Worm (Caenorhabditis elegans) whole organism, L1 larva: ENCODE measurements around the gene srh-83.
A peak's percentile ranks its signal among the peaks of the same experiment; 100 is the strongest.

Experiments
- C04F5.9 ChIP-seq: sonication (generic microtip); optimal IDR thresholded peaks from 2 replicates; lab custom pipeline; 2016; ENCODE audit warnings: missing genetic modification characterization, missing compliant biosample characterization
- C16A3.4 ChIP-seq: fragments of 150-350 bp; optimal IDR thresholded peaks from 2 replicates; lab custom pipeline; 2014; ENCODE audit warnings: missing biosample characterization, missing genetic modification characterization
- C34B4.2 ChIP-seq: sonication (generic microtip); optimal IDR thresholded peaks from 2 replicates; lab custom pipeline; 2017; ENCODE audit warnings: mild to moderate bottlenecking, missing genetic modification characterization, missing compliant biosample characterization
- F16B12.6 ChIP-seq: fragments of 150-350 bp; optimal IDR thresholded peaks from 2 replicates; lab custom pipeline; 2014; ENCODE audit warnings: missing biosample characterization, missing genetic modification characterization
- Y116A8C.19 ChIP-seq: sonication (generic microtip); optimal IDR thresholded peaks from 2 replicates; lab custom pipeline; 2016; ENCODE audit warnings: missing compliant biosample characterization, missing genetic modification characterization, borderline replicate concordance
- ceh-82 ChIP-seq, 3 experiments: fragments of 150-350 bp in 1 of 3; sonication (generic microtip) in 2 of 3; optimal IDR thresholded peaks; 2 replicates each; lab custom pipeline; 2014 to 2017; ENCODE audit warnings: missing biosample characterization in 3 of 3, missing genetic modification characterization in 3 of 3
- ceh-88 ChIP-seq: fragments of 200-800 bp; sonication (Bioruptor generic); IDR thresholded peaks from 2 replicates; pipeline ENCODE4 v1.3.6; 2022; ENCODE audit warnings: missing genetic modification characterization, missing compliant biosample characterization
- ces-1 ChIP-seq: fragments of 150-350 bp; optimal IDR thresholded peaks from 2 replicates; lab custom pipeline; 2014; ENCODE audit warnings: missing biosample characterization, missing genetic modification reagents, missing genetic modification characterization
- dsc-1 ChIP-seq: sonication (generic microtip); optimal IDR thresholded peaks from 2 replicates; lab custom pipeline; 2016; ENCODE audit warnings: mild to moderate bottlenecking, missing genetic modification characterization, missing compliant biosample characterization
- efl-1 ChIP-seq, 4 experiments: fragments of 150-350 bp; optimal IDR thresholded peaks in 3 of 4; peaks in 1 of 4; 1 replicate in 1 of 4; 2 replicates in 3 of 4; lab custom pipeline; 2014; ENCODE audit warnings: missing biosample characterization in 2 of 4, missing genetic modification characterization in 2 of 4, missing genetic modification reagents in 2 of 4
- efl-3 ChIP-seq: fragments of 200-800 bp; sonication (Bioruptor generic); optimal IDR thresholded peaks from 2 replicates; lab custom pipeline; 2018; ENCODE audit warnings: mild to moderate bottlenecking, missing genetic modification characterization, missing compliant biosample characterization
- egl-13 ChIP-seq: sonication (generic microtip); optimal IDR thresholded peaks from 2 replicates; lab custom pipeline; 2016; ENCODE audit warnings: missing genotype, missing genetic modification reagents, missing genetic modification characterization, missing compliant biosample characterization
- elt-2 ChIP-seq: sonication (generic microtip); optimal IDR thresholded peaks from 2 replicates; lab custom pipeline; 2016; ENCODE audit warnings: missing genetic modification characterization, mild to moderate bottlenecking, inconsistent platforms, missing compliant biosample characterization, missing genetic modification reagents
- ets-5 ChIP-seq: fragments of 200-800 bp; sonication (Bioruptor generic); IDR thresholded peaks from 2 replicates; pipeline ENCODE4 v1.3.6; 2022; ENCODE audit warnings: missing genetic modification characterization, missing compliant biosample characterization
- fkh-4 ChIP-seq: sonication (generic microtip); optimal IDR thresholded peaks from 2 replicates; lab custom pipeline; 2016; ENCODE audit warnings: missing compliant biosample characterization, missing genetic modification characterization, borderline replicate concordance
- fkh-8 ChIP-seq: sonication (generic microtip); optimal IDR thresholded peaks from 2 replicates; lab custom pipeline; 2016; ENCODE audit warnings: mild to moderate bottlenecking, missing genetic modification characterization, missing compliant biosample characterization
- grh-1 ChIP-seq: fragments of 200-800 bp; sonication (Bioruptor generic); IDR thresholded peaks from 2 replicates; pipeline ENCODE4 v1.3.6; 2022; ENCODE audit warnings: missing genetic modification reagents, missing genetic modification characterization, missing compliant biosample characterization
- hlh-17 ChIP-seq: fragments of 200-800 bp; sonication (Bioruptor generic); optimal IDR thresholded peaks from 2 replicates; lab custom pipeline; 2018; ENCODE audit warnings: missing genetic modification characterization, mild to moderate bottlenecking, missing compliant biosample characterization, moderate library complexity, borderline replicate concordance
- isw-1 ChIP-seq: fragments of 200-800 bp; sonication (Bioruptor generic); IDR thresholded peaks from 2 replicates; pipeline ENCODE4 v1.3.6; 2022; ENCODE audit warnings: missing genetic modification characterization, missing compliant biosample characterization
- lin-13 ChIP-seq: fragments of 150-350 bp; optimal IDR thresholded peaks from 2 replicates; lab custom pipeline; 2014; ENCODE audit warnings: missing biosample characterization, missing genetic modification reagents, missing genetic modification characterization
- lin-14 ChIP-seq: fragments of 200-800 bp; sonication (Bioruptor generic); optimal IDR thresholded peaks from 2 replicates; lab custom pipeline; 2018; ENCODE audit warnings: mild to moderate bottlenecking, missing genetic modification characterization, moderate library complexity, missing compliant biosample characterization
- lir-3 ChIP-seq: sonication (generic microtip); optimal IDR thresholded peaks from 2 replicates; lab custom pipeline; 2016; ENCODE audit warnings: mild to moderate bottlenecking, missing genetic modification characterization, moderate library complexity, missing compliant biosample characterization; ENCODE audit not compliant: poor library complexity
- mab-9 ChIP-seq: fragments of 200-800 bp; sonication (Bioruptor generic); IDR thresholded peaks from 2 replicates; pipeline ENCODE4 v1.3.6; 2022; ENCODE audit warnings: missing genetic modification reagents, missing genetic modification characterization, missing compliant biosample characterization
- nhr-19 ChIP-seq: fragments of 200-800 bp; sonication (Bioruptor generic); conservative IDR thresholded peaks from 2 replicates; pipeline ENCODE4 v1.3.6; 2022; ENCODE audit warnings: missing genetic modification characterization, missing compliant biosample characterization
- nhr-20 ChIP-seq: sonication (generic microtip); optimal IDR thresholded peaks from 2 replicates; lab custom pipeline; 2016; ENCODE audit warnings: mild to moderate bottlenecking, missing genetic modification characterization, missing compliant biosample characterization
- nhr-237 ChIP-seq: fragments of 150-350 bp; optimal IDR thresholded peaks from 2 replicates; lab custom pipeline; 2014; ENCODE audit warnings: missing biosample characterization, missing genetic modification characterization
- nhr-28 ChIP-seq: fragments of 150-350 bp; optimal IDR thresholded peaks from 2 replicates; lab custom pipeline; 2014; ENCODE audit warnings: missing biosample characterization, missing genetic modification characterization
- nhr-47 ChIP-seq: sonication (generic microtip); optimal IDR thresholded peaks from 2 replicates; lab custom pipeline; 2016; ENCODE audit warnings: mild to moderate bottlenecking, missing genetic modification characterization, moderate library complexity, missing compliant biosample characterization
- nhr-71 ChIP-seq: sonication (generic microtip); optimal IDR thresholded peaks from 2 replicates; lab custom pipeline; 2016; ENCODE audit warnings: mild to moderate bottlenecking, missing genetic modification characterization, moderate library complexity, missing compliant biosample characterization
- nhr-84 ChIP-seq: sonication (generic microtip); optimal IDR thresholded peaks from 2 replicates; lab custom pipeline; 2017; ENCODE audit warnings: missing biosample characterization, missing genetic modification characterization
- pax-3 ChIP-seq: fragments of 200-800 bp; sonication (Bioruptor generic); optimal IDR thresholded peaks from 2 replicates; lab custom pipeline; 2018; ENCODE audit warnings: mild to moderate bottlenecking, missing genetic modification characterization, moderate library complexity, missing compliant biosample characterization
- snpc-4 ChIP-seq: fragments of 150-350 bp; optimal IDR thresholded peaks from 2 replicates; lab custom pipeline; 2014; ENCODE audit warnings: missing biosample characterization, missing genetic modification characterization
- snu-23 ChIP-seq: sonication (generic microtip); optimal IDR thresholded peaks from 2 replicates; lab custom pipeline; 2016; ENCODE audit warnings: missing genetic modification characterization, missing compliant biosample characterization
- sox-4 ChIP-seq: sonication (generic microtip); optimal IDR thresholded peaks from 2 replicates; lab custom pipeline; 2016; ENCODE audit warnings: missing genetic modification characterization, missing compliant biosample characterization
- tlp-1 ChIP-seq: fragments of 150-350 bp; optimal IDR thresholded peaks from 2 replicates; lab custom pipeline; 2014; ENCODE audit warnings: missing biosample characterization, missing genetic modification characterization
- vab-15 ChIP-seq: sonication (generic microtip); optimal IDR thresholded peaks from 2 replicates; lab custom pipeline; 2017; ENCODE audit warnings: missing genotype, mild to moderate bottlenecking, missing genetic modification characterization, missing compliant biosample characterization
- zag-1 ChIP-seq: fragments of 150-350 bp; optimal IDR thresholded peaks from 2 replicates; lab custom pipeline; 2014; ENCODE audit warnings: missing biosample characterization, missing genetic modification characterization
- zip-4 ChIP-seq: fragments of 200-800 bp; sonication (Bioruptor generic); optimal IDR thresholded peaks from 2 replicates; lab custom pipeline; 2018; ENCODE audit warnings: mild to moderate bottlenecking, missing genetic modification characterization, moderate library complexity, missing compliant biosample characterization
- ztf-4 ChIP-seq: fragments of 150-350 bp; optimal IDR thresholded peaks from 2 replicates; lab custom pipeline; 2014; ENCODE audit warnings: missing biosample characterization, missing genetic modification characterization

Gene srh-83

ce11 chrV:7140368-7140767 lies 23.9 kb upstream of the srh-83 start:
- peak; percentile 14 for TF ChIP-seq nhr-71 (tag; lab: Kevin White, UChicago)
- TF ChIP-seq fkh-4 (tag; lab: Kevin White, UChicago): no peak
- TF ChIP-seq nhr-20 (tag; lab: Kevin White, UChicago): peak; percentile 14
- no peak for TF ChIP-seq efl-1 (optimal IDR thresholded peaks at IDR 0.05; lab: Kevin White, UChicago)
- TF ChIP-seq efl-1 (GFP tag; optimal IDR thresholded peaks at IDR 0.05 in 1 of 2; lab: Kevin White, UChicago): peak in 1 of 2 experiments; percentile 20
- peak; percentile 33 for TF ChIP-seq nhr-19 (GFP tag; lab: Robert Waterston, UW)
- no peak for TF ChIP-seq C04F5.9 (tag; lab: Kevin White, UChicago)
- TF ChIP-seq lin-14 (GFP tag; lab: Kevin White, UChicago): no peak
- TF ChIP-seq fkh-8 (tag; lab: Kevin White, UChicago): peak; percentile 29

ce11 chrV:7141864-7142263 lies 22.4 kb upstream of the srh-83 start, which contains the start of gene ugt-40:
TSS of gene ugt-40 (minus strand) at chrV:7141964.
- no peak for TF ChIP-seq ces-1 (GFP tag; lab: Kevin White, UChicago)
- TF ChIP-seq pax-3: no peak
- TF ChIP-seq zag-1 (tag; lab: Kevin White, UChicago): no peak
- no peak for TF ChIP-seq Y116A8C.19 (tag; lab: Kevin White, UChicago)
- no peak for TF ChIP-seq nhr-28 (tag; lab: Kevin White, UChicago)
- TF ChIP-seq sox-4: no peak
- TF ChIP-seq nhr-84: no peak
- TF ChIP-seq nhr-237: no peak
- TF ChIP-seq mab-9: no peak
- TF ChIP-seq F16B12.6 (tag; lab: Kevin White, UChicago): no peak
- TF ChIP-seq vab-15: no peak
- TF ChIP-seq C16A3.4 (tag; lab: Kevin White, UChicago): no peak
- no peak for TF ChIP-seq tlp-1
- TF ChIP-seq, all 84 proteins: peak for 0

- TF ChIP-seq grh-1 (0 out of 2 replicates have a peak, but pooled peaks have one; percentile 8), efl-3 (GFP tag; lab: Kevin White, UChicago) (no peak), efl-1 (optimal IDR thresholded peaks at IDR 0.05; lab: Kevin White, UChicago) (no peak), efl-1 (GFP tag; optimal IDR thresholded peaks at IDR 0.05 in 1 of 2; lab: Kevin White, UChicago) (no peak), vab-15 (no peak), C04F5.9 (tag; lab: Kevin White, UChicago) (no peak), elt-2 (tag; lab: Kevin White, UChicago) (peak; percentile 24), snpc-4 (tag; lab: Kevin White, UChicago) (peak; percentile 83)
- TF ChIP-seq, all 84 proteins: peak for 3
These were observed 21.6 kb upstream of the srh-83 start for ce11 chrV:7142661-7143060.

- TF ChIP-seq nhr-19 (GFP tag; lab: Robert Waterston, UW) (no peak), efl-1 (optimal IDR thresholded peaks at IDR 0.05; lab: Kevin White, UChicago) (no peak), efl-1 (GFP tag; optimal IDR thresholded peaks at IDR 0.05 in 1 of 2; lab: Kevin White, UChicago) (peak in 1 of 2 experiments; percentile 22), elt-2 (tag; lab: Kevin White, UChicago) (peak; percentile 14), hlh-17 (no peak)
These were observed 19.0 kb upstream of the srh-83 start, which contains the start of gene ugt-37 for ce11 chrV:7145250-7145850. TSS of gene ugt-37 (minus strand) at chrV:7145318.

- TF ChIP-seq nhr-47 (tag; lab: Kevin White, UChicago) (no peak), ets-5 (GFP tag; lab: Robert Waterston, UW) (no peak), hlh-17 (no peak), ceh-88 (GFP tag; lab: Robert Waterston, UW) (no peak), Y116A8C.19 (tag; lab: Kevin White, UChicago) (no peak), egl-13 (tag; lab: Kevin White, UChicago) (no peak), snu-23 (no peak), lir-3 (tag; lab: Kevin White, UChicago) (no peak), isw-1 (GFP tag; lab: Robert Waterston, UW) (no peak), lin-14 (GFP tag; lab: Kevin White, UChicago) (no peak), ztf-4 (no peak), lin-13 (GFP tag; lab: Kevin White, UChicago) (no peak), zip-4 (GFP tag; lab: Kevin White, UChicago) (no peak), dsc-1 (no peak), ceh-82 (tag; optimal IDR thresholded peaks at IDR 0.05; lab: Kevin White, UChicago) (no peak), C34B4.2 (tag; lab: Kevin White, UChicago) (no peak)
These were observed 16.9 kb upstream of the srh-83 start, which contains the start of gene ugt-38 for ce11 chrV:7147370-7147769. TSS of gene ugt-38 (minus strand) at chrV:7147470.
